Worm (Caenorhabditis elegans) whole organism, L4 larva: ENCODE results near the gene C03B1.7.

ENCODE experiments used
- F10B5.3 ChIP-seq: sonication (generic microtip); optimal IDR thresholded peaks from 2 replicates; lab custom pipeline; 2016; ENCODE audit warnings: mild to moderate bottlenecking, missing genetic modification characterization, missing compliant biosample characterization
- F37D6.2 ChIP-seq: sonication (generic microtip); optimal IDR thresholded peaks from 2 replicates; lab custom pipeline; 2016; ENCODE audit warnings: mild to moderate bottlenecking, missing genetic modification characterization, missing compliant biosample characterization
- F49E8.2 ChIP-seq: sonication (generic microtip); optimal IDR thresholded peaks from 2 replicates; lab custom pipeline; 2016; ENCODE audit warnings: missing compliant biosample characterization, mild to moderate bottlenecking, missing genetic modification characterization, borderline replicate concordance
- Y5F2A.4 ChIP-seq: fragments of 200-800 bp; sonication (Bioruptor generic); optimal IDR thresholded peaks from 2 replicates; lab custom pipeline; 2018; ENCODE audit warnings: mild to moderate bottlenecking, missing genetic modification characterization, missing compliant biosample characterization
- aha-1 ChIP-seq: fragments of 150-350 bp; peaks from one replicate; lab custom pipeline; 2014; ENCODE audit warnings: missing biosample characterization, missing genetic modification characterization
- attf-4 ChIP-seq: sonication (generic microtip); optimal IDR thresholded peaks from 3 replicates; lab custom pipeline; 2017; ENCODE audit warnings: missing biosample characterization, missing genetic modification characterization
- ceh-20 ChIP-seq: fragments of 200-800 bp; sonication (Bioruptor generic); IDR thresholded peaks from 2 replicates; pipeline ENCODE4 v1.3.6; 2022; ENCODE audit warnings: missing genetic modification reagents, missing genetic modification characterization, missing compliant biosample characterization
- ceh-32 ChIP-seq: sonication (generic microtip); optimal IDR thresholded peaks from 2 replicates; lab custom pipeline; 2016; ENCODE audit warnings: mild to moderate bottlenecking, missing genetic modification characterization, missing compliant biosample characterization; ENCODE audit not compliant: poor library complexity
- ces-1 ChIP-seq: fragments of 150-350 bp; sonication (generic microtip); optimal IDR thresholded peaks from 4 replicates; lab custom pipeline; 2014; ENCODE audit warnings: missing biosample characterization, missing genetic modification reagents, missing genetic modification characterization
- ctbp-1 ChIP-seq: fragments of 200-800 bp; sonication (Bioruptor generic); IDR thresholded peaks from 2 replicates; pipeline ENCODE4 v1.3.6; 2022; ENCODE audit warnings: missing genetic modification reagents, missing genetic modification characterization, missing compliant biosample characterization
- daf-12 ChIP-seq: fragments of 150-350 bp; optimal IDR thresholded peaks from 2 replicates; lab custom pipeline; 2014; ENCODE audit warnings: missing biosample characterization, missing genetic modification reagents, missing genetic modification characterization
- daf-16 ChIP-seq, 3 experiments: sonication (generic microtip); optimal IDR thresholded peaks; 2 replicates each; lab custom pipeline; 2016 to 2017; ENCODE audit warnings: missing genetic modification characterization in 3 of 3, missing genetic modification reagents in 3 of 3, mild to moderate bottlenecking in 2 of 3, missing compliant biosample characterization in 2 of 3, missing biosample characterization in 1 of 3, moderate library complexity in 1 of 3
- daf-19 ChIP-seq: fragments of 200-800 bp; sonication (Bioruptor generic); conservative IDR thresholded peaks from 2 replicates; pipeline ENCODE4 v1.3.6; 2022; ENCODE audit warnings: missing genetic modification characterization, missing compliant biosample characterization
- daf-8 ChIP-seq: fragments of 200-800 bp; sonication (Bioruptor generic); IDR thresholded peaks from 2 replicates; pipeline ENCODE4 v1.3.6; 2022; ENCODE audit warnings: missing genetic modification characterization, missing compliant biosample characterization
- dmd-8 ChIP-seq: fragments of 200-800 bp; sonication (Bioruptor generic); IDR thresholded peaks from 2 replicates; pipeline ENCODE4 v1.3.6; 2022; ENCODE audit warnings: missing genetic modification characterization, missing compliant biosample characterization
- dpl-1 ChIP-seq: fragments of 150-350 bp; optimal IDR thresholded peaks from 2 replicates; lab custom pipeline; 2014; ENCODE audit warnings: missing biosample characterization, missing genetic modification reagents, missing genetic modification characterization
- duxl-1 ChIP-seq: sonication (generic microtip); optimal IDR thresholded peaks from 2 replicates; lab custom pipeline; 2016; ENCODE audit warnings: mild to moderate bottlenecking, missing genetic modification characterization, moderate library complexity, missing compliant biosample characterization; ENCODE audit not compliant: poor library complexity
- dve-1 ChIP-seq: sonication (generic microtip); optimal IDR thresholded peaks from 2 replicates; lab custom pipeline; 2017; ENCODE audit warnings: antibody characterized with exemption, mild to moderate bottlenecking, missing genetic modification characterization, missing compliant biosample characterization; ENCODE audit not compliant: insufficient read depth
- egl-27 ChIP-seq: sonication (generic microtip); optimal IDR thresholded peaks from 3 replicates; lab custom pipeline; 2017; ENCODE audit warnings: missing biosample characterization, missing genetic modification reagents, missing genetic modification characterization
- fkh-10 ChIP-seq: fragments of 150-350 bp; optimal IDR thresholded peaks from 2 replicates; lab custom pipeline; 2014; ENCODE audit warnings: missing biosample characterization, missing genetic modification reagents, missing genetic modification characterization
- hlh-11 ChIP-seq: fragments of 200-800 bp; sonication (Bioruptor generic); optimal IDR thresholded peaks from 2 replicates; lab custom pipeline; 2018; ENCODE audit warnings: mild to moderate bottlenecking, missing genetic modification characterization, missing compliant biosample characterization
- hlh-30 ChIP-seq: sonication (generic microtip); optimal IDR thresholded peaks from 2 replicates; lab custom pipeline; 2017; ENCODE audit warnings: antibody characterized with exemption, mild to moderate bottlenecking, missing genetic modification characterization, missing compliant biosample characterization; ENCODE audit not compliant: insufficient read depth
- jun-1 ChIP-seq: fragments of 150-350 bp; optimal IDR thresholded peaks from 2 replicates; lab custom pipeline; 2014; ENCODE audit warnings: missing biosample characterization, missing genetic modification reagents, missing genetic modification characterization
- lim-7 ChIP-seq: fragments of 200-800 bp; sonication (Bioruptor generic); IDR thresholded peaks from 2 replicates; pipeline ENCODE4 v1.3.6; 2022; ENCODE audit warnings: missing genetic modification characterization, missing compliant biosample characterization
- lin-1 ChIP-seq: fragments of 200-800 bp; sonication (Bioruptor generic); IDR thresholded peaks from 2 replicates; pipeline ENCODE4 v1.3.6; 2022; ENCODE audit warnings: missing genetic modification reagents, missing genetic modification characterization, missing compliant biosample characterization
- lin-15B ChIP-seq: fragments of 150-350 bp; sonication (generic microtip); optimal IDR thresholded peaks from 3 replicates; lab custom pipeline; 2014; ENCODE audit warnings: missing biosample characterization, missing genetic modification characterization
- lin-38 ChIP-seq: fragments of 200-800 bp; sonication (Bioruptor generic); IDR thresholded peaks from 2 replicates; pipeline ENCODE4 v1.3.6; 2022; ENCODE audit warnings: missing genetic modification reagents, missing genetic modification characterization, missing compliant biosample characterization
- lin-39 ChIP-seq: fragments of 150-350 bp; optimal IDR thresholded peaks from 2 replicates; lab custom pipeline; 2014; ENCODE audit warnings: missing biosample characterization, missing genetic modification reagents, missing genetic modification characterization
- mdl-1 ChIP-seq, 2 experiments: fragments of 150-350 bp in 1 of 2; sonication (generic microtip) in 1 of 2; optimal IDR thresholded peaks; 2 replicates each; lab custom pipeline; 2014 to 2017; ENCODE audit warnings: missing biosample characterization in 2 of 2, missing genetic modification characterization in 2 of 2
- mdt-29 ChIP-seq: fragments of 200-800 bp; sonication (Bioruptor generic); IDR thresholded peaks from 2 replicates; pipeline ENCODE4 v1.3.6; 2022; ENCODE audit warnings: missing genetic modification reagents, missing genetic modification characterization, missing compliant biosample characterization
- mxl-3 ChIP-seq: fragments of 200-800 bp; sonication (Bioruptor generic); optimal IDR thresholded peaks from 2 replicates; lab custom pipeline; 2018; ENCODE audit warnings: mild to moderate bottlenecking, missing genetic modification characterization, missing compliant biosample characterization
- nhr-11 ChIP-seq: fragments of 150-350 bp; optimal IDR thresholded peaks from 2 replicates; lab custom pipeline; 2014; ENCODE audit warnings: missing biosample characterization, missing genetic modification characterization
- nhr-237 ChIP-seq: sonication (generic microtip); optimal IDR thresholded peaks from 2 replicates; lab custom pipeline; 2017; ENCODE audit warnings: missing biosample characterization, missing genetic modification characterization
- nhr-25 ChIP-seq: sonication (generic microtip); optimal IDR thresholded peaks from 2 replicates; lab custom pipeline; 2017; ENCODE audit warnings: missing genetic modification characterization, mild to moderate bottlenecking, missing compliant biosample characterization, antibody characterized with exemption, moderate library complexity, borderline replicate concordance; ENCODE audit not compliant: insufficient read depth
- nhr-42 ChIP-seq: fragments of 200-800 bp; sonication (Bioruptor generic); IDR thresholded peaks from 2 replicates; pipeline ENCODE4 v1.3.6; 2022; ENCODE audit warnings: missing genetic modification characterization, missing compliant biosample characterization
- nhr-48 ChIP-seq: sonication (generic microtip); optimal IDR thresholded peaks from 2 replicates; lab custom pipeline; 2016; ENCODE audit warnings: mild to moderate bottlenecking, missing genetic modification characterization, missing compliant biosample characterization
- nhr-6 ChIP-seq: fragments of 150-350 bp; optimal IDR thresholded peaks from 2 replicates; lab custom pipeline; 2014; ENCODE audit warnings: missing biosample characterization, missing genetic modification characterization
- nhr-76 ChIP-seq: fragments of 150-350 bp; optimal IDR thresholded peaks from 2 replicates; lab custom pipeline; 2014; ENCODE audit warnings: missing biosample characterization, missing genetic modification characterization
- nhr-77 ChIP-seq: fragments of 150-350 bp; optimal IDR thresholded peaks from 2 replicates; lab custom pipeline; 2014; ENCODE audit warnings: missing biosample characterization, missing genetic modification characterization
- pha-4 ChIP-seq, 2 experiments: fragments of 150-350 bp in 1 of 2; fragments of 200-800 bp in 1 of 2; sonication (Bioruptor generic) in 1 of 2; IDR thresholded peaks in 1 of 2; optimal IDR thresholded peaks in 1 of 2; 2 replicates each; pipeline versions ENCODE4 v1.3.6 to Lab custom; 2014 to 2022; ENCODE audit warnings: missing genetic modification characterization in 2 of 2, missing genetic modification reagents in 2 of 2, missing biosample characterization in 1 of 2, missing compliant biosample characterization in 1 of 2
- sdz-12 ChIP-seq: fragments of 200-800 bp; sonication (Bioruptor generic); optimal IDR thresholded peaks from 2 replicates; lab custom pipeline; 2018; ENCODE audit warnings: mild to moderate bottlenecking, missing genetic modification characterization, missing compliant biosample characterization
- set-16 ChIP-seq: fragments of 200-800 bp; sonication (Bioruptor generic); IDR thresholded peaks from 2 replicates; pipeline ENCODE4 v1.3.6; 2022; ENCODE audit warnings: missing genetic modification reagents, missing genetic modification characterization, missing compliant biosample characterization
- unc-130 ChIP-seq: sonication (generic microtip); optimal IDR thresholded peaks from 2 replicates; lab custom pipeline; 2016; ENCODE audit warnings: missing genetic modification reagents, missing genetic modification characterization, missing compliant biosample characterization
- unc-39 ChIP-seq: sonication (generic microtip); optimal IDR thresholded peaks from 2 replicates; lab custom pipeline; 2017; ENCODE audit warnings: missing biosample characterization, missing genetic modification characterization
- zfp-2 ChIP-seq: sonication (generic microtip); optimal IDR thresholded peaks from 2 replicates; lab custom pipeline; 2016; ENCODE audit warnings: mild to moderate bottlenecking, missing genetic modification characterization, missing compliant biosample characterization
- zip-11 ChIP-seq: fragments of 200-800 bp; sonication (Bioruptor generic); IDR thresholded peaks from 2 replicates; pipeline ENCODE4 v1.3.6; 2022; ENCODE audit warnings: missing genetic modification characterization, missing compliant biosample characterization
- zip-2 ChIP-seq: fragments of 150-350 bp; optimal IDR thresholded peaks from 2 replicates; lab custom pipeline; 2014; ENCODE audit warnings: missing biosample characterization, missing genetic modification characterization

Gene C03B1.7

ce11 chrX:6371192-6372116, 29.8 kb downstream of the C03B1.7 start (continued):
- TF ChIP-seq lin-39 (tag; lab: Kevin White, UChicago) (no peak), dpl-1 (GFP tag; lab: Kevin White, UChicago) (no peak), set-16 (GFP tag; lab: Robert Waterston, UW) (no peak), F49E8.2 (peak; percentile 50), ctbp-1 (GFP tag; lab: Robert Waterston, UW) (peak; percentile 85), aha-1 (tag; lab: Kevin White, UChicago) (peak; percentile 92), pha-4 (GFP tag; IDR thresholded peaks at IDR 0.05; lab: Robert Waterston, UW) (peak; percentile 89), pha-4 (tag; optimal IDR thresholded peaks at IDR 0.05; lab: Kevin White, UChicago) (no peak), daf-12 (no peak), nhr-25 (no peak), lin-1 (GFP tag; lab: Robert Waterston, UW) (no peak; the same call in 1 of the 2 replicates), zfp-2 (peak; percentile 38), ces-1 (GFP tag; lab: Kevin White, UChicago) (no peak), nhr-11 (tag; lab: Kevin White, UChicago) (no peak), daf-8 (GFP tag; lab: Robert Waterston, UW) (no peak), attf-4 (tag; lab: Kevin White, UChicago) (no peak), mxl-3 (GFP tag; lab: Kevin White, UChicago) (no peak), nhr-237 (tag; lab: Kevin White, UChicago) (no peak), nhr-6 (tag; lab: Kevin White, UChicago) (no peak), egl-27 (tag; lab: Kevin White, UChicago) (no peak), ceh-32 (tag; lab: Kevin White, UChicago) (peak; percentile 39), F10B5.3 (tag; lab: Kevin White, UChicago) (no peak), nhr-77 (peak; percentile 26), daf-19 (peak; percentile 86), nhr-42 (GFP tag; lab: Robert Waterston, UW) (0 out of 2 replicates have a peak, but pooled peaks have one; percentile 16), lin-15B (no peak), unc-39 (tag; lab: Kevin White, UChicago) (no peak), nhr-76 (tag; lab: Kevin White, UChicago) (no peak), lim-7 (GFP tag; lab: Robert Waterston, UW) (no peak; the same call in 1 of the 2 replicates), hlh-30 (tag; lab: Kevin White, UChicago) (peak; percentile 50), dmd-8 (peak; percentile 94), daf-16 (GFP tag; optimal IDR thresholded peaks at IDR 0.05; lab: Kevin White, UChicago) (peak; percentile 69 to 79), daf-16 (tag; optimal IDR thresholded peaks at IDR 0.05; lab: Kevin White, UChicago) (peak; percentile 54), Y5F2A.4 (GFP tag; lab: Kevin White, UChicago) (peak; percentile 40), hlh-11 (no peak), nhr-48 (tag; lab: Kevin White, UChicago) (peak; percentile 61), sdz-12 (GFP tag; lab: Kevin White, UChicago) (peak; percentile 87), dve-1 (tag; lab: Kevin White, UChicago) (peak; percentile 54), mdt-29 (GFP tag; lab: Robert Waterston, UW) (peak; percentile 48; the same call in 1 of the 2 replicates), lin-38 (GFP tag; lab: Robert Waterston, UW) (no peak; the same call in 1 of the 2 replicates), F37D6.2 (peak; percentile 40), unc-130 (peak; percentile 45), ceh-20 (peak; percentile 46; the same call in 1 of the 2 replicates), zip-11 (GFP tag; lab: Robert Waterston, UW) (0 out of 2 replicates have a peak, but pooled peaks have one; percentile 21), fkh-10 (no peak), duxl-1 (tag; lab: Kevin White, UChicago) (peak; percentile 73), jun-1 (tag; lab: Kevin White, UChicago) (no peak), zip-2 (peak; percentile 43), mdl-1 (tag; optimal IDR thresholded peaks at IDR 0.05; lab: Kevin White, UChicago) (no peak)
